Worm (Caenorhabditis elegans): ENCODE data around the gene sto-1.

sto-1 gene

ce11 chrX:7569685-7570518 lies 7.3 kb downstream of the sto-1 start, which contains the start of gene apy-1 (continued):
- no peak for TF ChIP-seq ceh-44 (GFP tag; IDR thresholded peaks at IDR 0.05)
- no peak for TF ChIP-seq zip-2 (tag; optimal IDR thresholded peaks at IDR 0.05)
- TF ChIP-seq Y5F2A.4 (GFP tag; optimal IDR thresholded peaks at IDR 0.05) = no peak
- no peak for TF ChIP-seq zag-1 (tag; optimal IDR thresholded peaks at IDR 0.05)
- peak; percentile 16 for TF ChIP-seq dve-1 (tag; optimal IDR thresholded peaks at IDR 0.05; ENCODE audit: insufficient read depth)
- no peak for TF ChIP-seq F44E2.7 (GFP tag; IDR thresholded peaks at IDR 0.05)
- no peak for TF ChIP-seq lin-15B (tag; optimal IDR thresholded peaks at IDR 0.05)
- TF ChIP-seq fkh-10 (GFP tag; optimal IDR thresholded peaks at IDR 0.05) = no peak
- no peak for TF ChIP-seq tag-97 (GFP tag; IDR thresholded peaks at IDR 0.05)
- no peak for TF ChIP-seq ctbp-1 (GFP tag; IDR thresholded peaks at IDR 0.05)
- no peak for TF ChIP-seq aly-2 (tag; optimal IDR thresholded peaks at IDR 0.05)
- peak; percentile 36 for TF ChIP-seq rbr-2 (tag; optimal IDR thresholded peaks at IDR 0.05)
- TF ChIP-seq ces-1 (GFP tag; optimal IDR thresholded peaks at IDR 0.05) = peak; percentile 4
- no peak for TF ChIP-seq vab-7 (GFP tag; IDR thresholded peaks at IDR 0.05)
- TF ChIP-seq T26A8.4 (GFP tag; IDR thresholded peaks at IDR 0.05) = no peak
- no peak for TF ChIP-seq unc-62 (GFP tag; optimal IDR thresholded peaks at IDR 0.05 in 1 of 2)
- no peak for TF ChIP-seq unc-62 (tag; optimal IDR thresholded peaks at IDR 0.05)
- TF ChIP-seq mdl-1 (tag; optimal IDR thresholded peaks at IDR 0.05) = no peak
- TF ChIP-seq hlh-30 (tag; optimal IDR thresholded peaks at IDR 0.05; ENCODE audit: insufficient read depth) = peak; percentile 17
- no peak for TF ChIP-seq madf-5 (GFP tag; IDR thresholded peaks at IDR 0.05)
- no peak for TF ChIP-seq skn-1 (tag; optimal IDR thresholded peaks at IDR 0.05)
- no peak for TF ChIP-seq pha-4 (GFP tag; IDR thresholded peaks at IDR 0.05)
- TF ChIP-seq pha-4 (tag; optimal IDR thresholded peaks at IDR 0.05) = no peak
- no peak for TF ChIP-seq nhr-237 (tag; optimal IDR thresholded peaks at IDR 0.05)
- peak; percentile 40 for TF ChIP-seq dpl-1 (GFP tag; optimal IDR thresholded peaks at IDR 0.05)
- 0 out of 2 replicates have a peak, but pooled peaks have one; percentile 43 for TF ChIP-seq ceh-20 (GFP tag; IDR thresholded peaks at IDR 0.05)
- TF ChIP-seq aha-1 (tag) = peak; percentile 82
- TF ChIP-seq hmg-1.1 (GFP tag; IDR thresholded peaks at IDR 0.05) = no peak
- no peak for TF ChIP-seq ceh-62 (tag; optimal IDR thresholded peaks at IDR 0.05)
- no peak for TF ChIP-seq nhr-41 (GFP tag; IDR thresholded peaks at IDR 0.05)
- no peak for TF ChIP-seq nhr-76 (tag; optimal IDR thresholded peaks at IDR 0.05)
- no peak for TF ChIP-seq sdz-12 (GFP tag; optimal IDR thresholded peaks at IDR 0.05)
- TF ChIP-seq ZK337.2 (GFP tag; IDR thresholded peaks at IDR 0.05) = peak; percentile 56; the same call in 1 of the 2 replicates
- no peak for TF ChIP-seq zfp-3 (GFP tag; conservative IDR thresholded peaks at IDR 0.05)
- TF ChIP-seq dmd-8 (GFP tag; IDR thresholded peaks at IDR 0.05) = no peak
- peak; percentile 94 for TF ChIP-seq mes-2 (tag; optimal IDR thresholded peaks at IDR 0.05; ENCODE audit: poor library complexity, severe bottlenecking)
- no peak for TF ChIP-seq zip-11 (GFP tag; IDR thresholded peaks at IDR 0.05)
- no peak for TF ChIP-seq jun-1 (tag; optimal IDR thresholded peaks at IDR 0.05)
- TF ChIP-seq Y48G9A.11 (GFP tag; IDR thresholded peaks at IDR 0.05) = no peak
- TF ChIP-seq ZK546.5 (tag; optimal IDR thresholded peaks at IDR 0.05) = no peak
- TF ChIP-seq lsy-2 (tag; optimal IDR thresholded peaks at IDR 0.05) = peak; percentile 2 to 67
- no peak for TF ChIP-seq cey-2 (tag; optimal IDR thresholded peaks at IDR 0.05; ENCODE audit: borderline replicate concordance, insufficient read depth)
- TF ChIP-seq nhr-77 (tag; optimal IDR thresholded peaks at IDR 0.05) = peak; percentile 13
- peak; percentile 2 for TF ChIP-seq unc-130 (GFP tag; optimal IDR thresholded peaks at IDR 0.05)
- no peak for TF ChIP-seq Y105C5A.15 (GFP tag; IDR thresholded peaks at IDR 0.05)
- no peak for TF ChIP-seq lin-1 (GFP tag; IDR thresholded peaks at IDR 0.05)
- peak; percentile 1 for TF ChIP-seq nhr-48 (tag; optimal IDR thresholded peaks at IDR 0.05)
- no peak for TF ChIP-seq set-16 (GFP tag; IDR thresholded peaks at IDR 0.05)
- TF ChIP-seq daf-19 (GFP tag; conservative IDR thresholded peaks at IDR 0.05) = no peak
- TF ChIP-seq T20F7.1 (GFP tag; optimal IDR thresholded peaks at IDR 0.05) = peak; percentile 19
- TF ChIP-seq mep-1 (tag; optimal IDR thresholded peaks at IDR 0.05) = peak; percentile 64

All from whole organism, L4 larva.